Fruit fly (Drosophila melanogaster): ENCODE measurements around the gene Itpr.
A peak's percentile ranks its signal among the peaks of the same experiment; 100 is the strongest.

dm6 chr3R:5517876-5518211, 927 bp downstream of the Itpr start:
- no peak for TF ChIP-seq Ets98B (GFP tag; IDR thresholded peaks at IDR 0.05)
- no peak for TF ChIP-seq rn (GFP tag; IDR thresholded peaks at IDR 0.05)
- no peak for TF ChIP-seq Snoo (tag; optimal IDR thresholded peaks at IDR 0.05)
- no peak for TF ChIP-seq CG34367 (tag; optimal IDR thresholded peaks at IDR 0.05)
- TF ChIP-seq CG15710 (tag; optimal IDR thresholded peaks at IDR 0.05), result no peak
- TF ChIP-seq EcR (GFP tag; optimal IDR thresholded peaks at IDR 0.05), result peak; percentile 76
- TF ChIP-seq CG12605 (GFP tag; IDR thresholded peaks at IDR 0.05), result no peak
- TF ChIP-seq CG13204 (GFP tag; optimal IDR thresholded peaks at IDR 0.05), result no peak
- no peak for TF ChIP-seq Pif1B (GFP tag; optimal IDR thresholded peaks at IDR 0.05)
- TF ChIP-seq fd96Ca (GFP tag; IDR thresholded peaks at IDR 0.05), result no peak
- no peak for TF ChIP-seq D1 (tag; optimal IDR thresholded peaks at IDR 0.05)
- TF ChIP-seq CG10348 (GFP tag; IDR thresholded peaks at IDR 0.05), result no peak
- TF ChIP-seq CG14655 (GFP tag; optimal IDR thresholded peaks at IDR 0.05), result no peak
- TF ChIP-seq CG9948 (tag; optimal IDR thresholded peaks at IDR 0.05), result no peak
